Fruit fly (Drosophila melanogaster): ENCODE data around the gene CG33253.

Gene CG33253

DNA sequence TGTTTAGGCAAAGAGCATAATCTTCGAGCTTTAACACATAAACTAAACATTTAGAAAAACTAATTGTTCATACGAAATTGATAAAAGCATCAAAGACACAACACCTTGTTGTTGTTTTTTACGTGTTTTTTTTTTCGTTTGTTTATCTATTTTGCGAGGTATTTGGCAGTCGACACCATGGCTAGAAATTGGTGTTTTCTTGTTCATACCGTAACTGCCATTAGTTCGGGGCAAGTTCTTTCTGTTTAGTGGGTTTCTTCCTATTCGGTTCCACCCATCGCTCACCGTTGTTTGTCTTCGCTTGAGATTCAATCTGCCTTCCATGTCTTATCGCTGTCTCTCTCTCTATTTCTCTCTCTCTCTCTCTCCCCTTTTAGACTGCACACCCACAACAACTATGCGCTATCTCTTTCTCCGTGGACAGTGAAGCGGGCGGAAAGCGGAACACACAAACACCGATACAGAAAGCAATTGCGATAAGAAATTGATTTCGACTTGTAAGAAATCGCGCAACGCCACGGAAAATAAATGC, 36.7 kb upstream of the CG33253 start (continued):
- peak; percentile 68 for TF ChIP-seq CG7839 (tag; optimal IDR thresholded peaks at IDR 0.05)
- peak; percentile 28 for TF ChIP-seq zfh2 (GFP tag; optimal IDR thresholded peaks at IDR 0.05)
- TF ChIP-seq MBD-R2 (GFP tag; IDR thresholded peaks at IDR 0.05) = peak; percentile 15; the same call in 1 of the 2 replicates
- no peak for TF ChIP-seq lola (GFP tag; optimal IDR thresholded peaks at IDR 0.05)
- no peak for TF ChIP-seq Ravus (GFP tag; IDR thresholded peaks at IDR 0.05)
- TF ChIP-seq CG8478 (optimal IDR thresholded peaks at IDR 0.05) = peak; percentile 1
- no peak for TF ChIP-seq al (GFP tag; IDR thresholded peaks at IDR 0.05)
- TF ChIP-seq Deaf1 (tag; optimal IDR thresholded peaks at IDR 0.05) = peak; percentile 29
- TF ChIP-seq CG2712 (tag; optimal IDR thresholded peaks at IDR 0.05) = peak; percentile 3
- TF ChIP-seq CG16863 (GFP tag; optimal IDR thresholded peaks at IDR 0.05) = peak; percentile 36
- TF ChIP-seq hkb (optimal IDR thresholded peaks at IDR 0.05) = no peak
- TF ChIP-seq hkb (GFP tag; IDR thresholded peaks at IDR 0.05) = peak; percentile 17; the same call in 1 of the 2 replicates
- no peak for TF ChIP-seq CG12219 (GFP tag; optimal IDR thresholded peaks at IDR 0.05)
- TF ChIP-seq lab (GFP tag; optimal IDR thresholded peaks at IDR 0.05) = peak; percentile 25
- 0 out of 3 replicates have a peak, but pooled peaks have one; percentile 48 for TF ChIP-seq dysf (GFP tag; IDR thresholded peaks at IDR 0.05)
- peak; percentile 11; the same call in 1 of the 2 replicates for TF ChIP-seq Drgx (GFP tag; IDR thresholded peaks at IDR 0.05)
- TF ChIP-seq vfl (GFP tag; optimal IDR thresholded peaks at IDR 0.05) = no peak
- TF ChIP-seq dpn (GFP tag; optimal IDR thresholded peaks at IDR 0.05) = peak; percentile 17 to 42
- TF ChIP-seq Ptx1 (GFP tag; IDR thresholded peaks at IDR 0.05) = peak; percentile 48
- no peak for TF ChIP-seq fd64A (GFP tag; optimal IDR thresholded peaks at IDR 0.05)
- TF ChIP-seq MTF-1 (GFP tag; optimal IDR thresholded peaks at IDR 0.05; ENCODE audit: borderline replicate concordance) = no peak
- no peak for TF ChIP-seq CrebB (tag; optimal IDR thresholded peaks at IDR 0.05)
- TF ChIP-seq CG5245 (GFP tag; optimal IDR thresholded peaks at IDR 0.05) = no peak
- peak; percentile 54 for TF ChIP-seq lilli (GFP tag; optimal IDR thresholded peaks at IDR 0.05)
- TF ChIP-seq otp (GFP tag; IDR thresholded peaks at IDR 0.05) = peak; percentile 14; the same call in 1 of the 3 replicates
- TF ChIP-seq dmrt11E (tag; optimal IDR thresholded peaks at IDR 0.05) = no peak
- no peak for TF ChIP-seq gsb-n (tag; optimal IDR thresholded peaks at IDR 0.05)
- 0 out of 2 replicates have a peak, but pooled peaks have one; percentile 24 for TF ChIP-seq chm (GFP tag; IDR thresholded peaks at IDR 0.05)
- TF ChIP-seq CG11093 (GFP tag; IDR thresholded peaks at IDR 0.05) = no peak
- peak; percentile 26 for TF ChIP-seq Blimp-1 (GFP tag; optimal IDR thresholded peaks at IDR 0.05)
- peak; percentile 12 for TF ChIP-seq CG12155 (GFP tag; optimal IDR thresholded peaks at IDR 0.05)
- TF ChIP-seq en (GFP tag; optimal IDR thresholded peaks at IDR 0.05) = no peak
- TF ChIP-seq Oaz (GFP tag; IDR thresholded peaks at IDR 0.05) = no peak
- peak; percentile 95 for TF ChIP-seq D19B (GFP tag; optimal IDR thresholded peaks at IDR 0.05)
- no peak for TF ChIP-seq lov (optimal IDR thresholded peaks at IDR 0.05)
- no peak for TF ChIP-seq lov (GFP tag; IDR thresholded peaks at IDR 0.05)
- no peak for TF ChIP-seq CG3838 (GFP tag; optimal IDR thresholded peaks at IDR 0.05)
- peak; percentile 61 for TF ChIP-seq NK7.1 (GFP tag; optimal IDR thresholded peaks at IDR 0.05)
- peak; percentile 22 for TF ChIP-seq Myb (GFP tag; optimal IDR thresholded peaks at IDR 0.05)
- TF ChIP-seq Optix (GFP tag; IDR thresholded peaks at IDR 0.05) = 0 out of 3 replicates have a peak, but pooled peaks have one; percentile 34
- TF ChIP-seq gce (GFP tag; IDR thresholded peaks at IDR 0.05) = no peak
- TF ChIP-seq CG6689 (GFP tag; IDR thresholded peaks at IDR 0.05) = no peak
- no peak for TF ChIP-seq Bdp1 (GFP tag; optimal IDR thresholded peaks at IDR 0.05)
- no peak for TF ChIP-seq HLH4C (GFP tag; IDR thresholded peaks at IDR 0.05; ENCODE audit: partially characterized antibody)
- peak; percentile 24 for TF ChIP-seq CG10209 (GFP tag; optimal IDR thresholded peaks at IDR 0.05)
- peak; percentile 89 for TF ChIP-seq GATAe (GFP tag; conservative IDR thresholded peaks at IDR 0.05)
- TF ChIP-seq Atf-2 (GFP tag; optimal IDR thresholded peaks at IDR 0.05) = peak; percentile 23
- TF ChIP-seq salm (tag; optimal IDR thresholded peaks at IDR 0.05) = no peak
- peak; percentile 28 for TF ChIP-seq shn (GFP tag; optimal IDR thresholded peaks at IDR 0.05)
- TF ChIP-seq CG34376 (GFP tag; optimal IDR thresholded peaks at IDR 0.05) = no peak
- peak; percentile 5 for TF ChIP-seq Nf-YC (tag; optimal IDR thresholded peaks at IDR 0.05)
- TF ChIP-seq CG10979 (tag; optimal IDR thresholded peaks at IDR 0.05) = peak; percentile 3

All from whole organism, embryonic.